Worm (Caenorhabditis elegans) whole organism, young adult: Measurements from ENCODE around the gene dhs-27.

Experiments
- T26A5.8 ChIP-seq: sonication (generic microtip); optimal IDR thresholded peaks from 2 replicates; lab custom pipeline; 2016; ENCODE audit warnings: missing genetic modification characterization, missing compliant biosample characterization
- efl-1 ChIP-seq: fragments of 150-350 bp; optimal IDR thresholded peaks from 2 replicates; lab custom pipeline; 2014; ENCODE audit warnings: missing biosample characterization, missing genetic modification reagents, missing genetic modification characterization
- snpc-1.1 ChIP-seq: sonication (generic microtip); optimal IDR thresholded peaks from 2 replicates; lab custom pipeline; 2017; ENCODE audit warnings: missing genetic modification characterization, mild to moderate bottlenecking, missing compliant biosample characterization, antibody characterized with exemption, moderate library complexity, missing genotype, missing genetic modification reagents; ENCODE audit not compliant: insufficient read depth
- unc-62 ChIP-seq: fragments of 150-350 bp; optimal IDR thresholded peaks from 2 replicates; lab custom pipeline; 2014; ENCODE audit warnings: missing biosample characterization, missing genetic modification reagents, missing genetic modification characterization

DNA sequence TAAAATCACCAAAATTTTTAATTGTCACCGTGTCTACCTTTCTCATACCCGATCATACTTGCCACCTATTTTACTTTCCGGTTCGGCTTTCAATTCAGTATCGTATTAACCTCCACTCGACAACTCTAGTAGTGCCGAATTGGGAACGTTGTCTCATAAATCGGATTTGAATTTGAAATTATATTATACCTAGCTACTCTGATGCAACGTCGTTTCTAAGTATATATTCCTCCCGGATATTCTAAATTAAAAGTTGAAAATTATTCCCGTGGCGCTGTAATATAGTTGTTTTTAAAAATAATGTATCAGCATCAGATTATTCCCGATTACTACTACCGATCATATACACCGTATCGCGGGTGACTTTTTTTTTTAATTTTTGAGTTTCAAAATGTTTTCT, 45.9 kb downstream of the dhs-27 start, which contains the start of gene ZK563.2:
- no peak for TF ChIP-seq unc-62 (GFP tag; lab: Kevin White, UChicago)
- no peak for TF ChIP-seq snpc-1.1 (tag; lab: Kevin White, UChicago)
- TF ChIP-seq efl-1: no peak
- TF ChIP-seq T26A5.8 (tag; lab: Kevin White, UChicago): no peak
